Fruit fly (Drosophila melanogaster) whole organism: ENCODE data around the gene Cyp6v1.

Source experiments
- CG8478 ChIP-seq: fragments of >200 bp; optimal IDR thresholded peaks from 2 replicates; lab custom pipeline; 2018; ENCODE audit warnings: inconsistent platforms
- Dll ChIP-seq: fragments of >200 bp; optimal IDR thresholded peaks from 2 replicates; lab custom pipeline; 2017
- EcR ChIP-seq, 2 experiments: fragments of >200 bp; optimal IDR thresholded peaks; 2 replicates each; lab custom pipeline; 2017; ENCODE audit warnings: missing biosample characterization in 2 of 2, missing genetic modification characterization in 2 of 2, missing genetic modification reagents in 2 of 2
- pan ChIP-seq: fragments of >200 bp; optimal IDR thresholded peaks from 2 replicates; lab custom pipeline; 2017
- psq ChIP-seq: fragments of >200 bp; optimal IDR thresholded peaks from 2 replicates; lab custom pipeline; 2017
- usp ChIP-seq: fragments of >200 bp; optimal IDR thresholded peaks from 2 replicates; lab custom pipeline; 2017; ENCODE audit warnings: missing biosample characterization, missing genetic modification characterization, mixed read lengths

Cyp6v1 gene

DNA sequence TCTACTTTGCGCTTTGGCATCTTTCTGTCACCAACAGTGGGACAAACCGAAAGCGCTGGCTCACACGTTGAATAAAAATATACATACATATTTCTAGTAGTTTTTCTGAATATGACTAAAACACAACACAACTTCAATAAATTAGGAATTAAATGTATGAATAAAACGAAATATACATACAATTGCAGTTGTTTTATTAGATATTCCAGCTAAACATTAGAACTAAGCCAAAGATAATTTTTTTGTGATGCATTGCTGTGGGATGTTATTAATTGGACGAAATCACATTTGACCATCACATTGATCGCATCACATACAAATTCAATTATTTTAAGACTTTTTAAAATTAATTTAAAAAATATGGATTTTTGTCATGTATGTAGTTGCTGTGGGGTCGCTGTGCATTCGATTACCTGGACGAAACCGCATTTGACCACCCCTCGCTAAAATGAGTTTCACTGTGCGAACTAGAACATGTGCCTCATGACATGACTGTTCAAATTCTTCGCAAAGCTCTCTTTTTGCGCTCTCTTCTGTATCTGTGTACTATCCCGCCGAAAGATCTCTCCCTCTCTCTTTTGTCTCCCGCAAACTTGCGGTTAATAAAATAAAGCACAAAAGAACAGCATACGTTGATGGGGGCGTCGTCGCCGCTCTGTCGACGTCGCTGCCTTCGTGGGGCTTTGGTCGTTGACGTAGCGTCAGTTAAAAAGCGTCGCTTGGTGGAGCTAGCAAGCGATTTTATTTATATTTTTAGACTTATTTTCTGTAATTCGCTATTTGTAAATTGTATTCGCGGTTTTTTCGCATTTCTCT is at the start of gene Cyp6v1:
Cyp6v1 (plus strand) TSS at position 588 of the 816 bp plus-strand sequence.
- TF ChIP-seq CG8478 (lab: Kevin White, UChicago) (no peak), pan (no peak), EcR (GFP tag; optimal IDR thresholded peaks at IDR 0.05; lab: Kevin White, UChicago) (peak in 1 of 2 experiments; percentile 53), psq (lab: Kevin White, UChicago) (no peak)

DNA sequence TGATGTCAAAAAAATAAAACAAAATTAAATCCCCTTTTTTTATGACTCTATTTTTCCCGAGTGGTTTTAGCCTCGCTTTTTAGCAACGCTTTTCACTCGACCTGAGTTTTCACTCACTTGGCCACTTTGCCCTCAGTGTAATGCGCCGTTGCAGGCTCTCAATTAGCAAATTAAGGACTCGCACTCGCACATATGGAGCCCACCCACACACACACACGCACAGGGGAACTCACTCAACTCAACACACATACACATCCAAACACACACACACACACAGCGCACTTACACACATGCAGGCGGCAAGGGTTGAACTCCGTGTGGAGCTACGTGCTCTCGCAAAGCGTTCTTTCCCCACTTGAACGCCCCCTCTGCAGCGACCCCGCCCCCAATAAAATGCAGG is 43.9 kb upstream of the Cyp6v1 start:
- TF ChIP-seq EcR (GFP tag; optimal IDR thresholded peaks at IDR 0.05; lab: Kevin White, UChicago) = no peak
- no peak for TF ChIP-seq pan
- TF ChIP-seq usp (GFP tag; lab: Kevin White, UChicago) = no peak
- no peak for TF ChIP-seq CG8478 (lab: Kevin White, UChicago)
- no peak for TF ChIP-seq Dll (lab: Kevin White, UChicago)
- no peak for TF ChIP-seq psq (lab: Kevin White, UChicago)

DNA sequence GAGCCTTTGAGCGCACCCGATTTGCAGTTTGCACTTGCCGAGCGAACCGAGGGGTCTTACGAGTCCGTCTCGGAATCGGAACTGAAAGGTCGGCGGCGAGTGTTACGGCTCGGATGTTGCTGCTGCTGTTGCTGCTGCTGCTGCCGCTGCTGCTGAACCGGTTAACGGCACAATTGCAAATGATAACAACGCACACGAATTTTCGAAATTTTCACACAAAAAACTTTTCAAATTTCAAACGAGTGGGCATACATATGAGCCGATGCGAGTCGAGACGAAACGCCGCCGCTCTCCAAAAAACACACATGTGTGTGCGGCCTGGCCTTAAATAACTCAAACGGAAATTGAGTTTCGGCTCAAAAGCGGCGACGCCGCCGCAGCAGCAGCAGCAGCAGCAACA is 33.2 kb upstream of the Cyp6v1 start, which contains the start of gene RunxA:
RunxA (minus strand) TSS at position 101 of the 400 bp plus-strand sequence.
- no peak for TF ChIP-seq usp (GFP tag; lab: Kevin White, UChicago)
- no peak for TF ChIP-seq Dll (lab: Kevin White, UChicago)
- TF ChIP-seq pan = no peak
- no peak for TF ChIP-seq psq (lab: Kevin White, UChicago)
- no peak for TF ChIP-seq CG8478 (lab: Kevin White, UChicago)
- TF ChIP-seq EcR (GFP tag; optimal IDR thresholded peaks at IDR 0.05; lab: Kevin White, UChicago) = no peak

DNA sequence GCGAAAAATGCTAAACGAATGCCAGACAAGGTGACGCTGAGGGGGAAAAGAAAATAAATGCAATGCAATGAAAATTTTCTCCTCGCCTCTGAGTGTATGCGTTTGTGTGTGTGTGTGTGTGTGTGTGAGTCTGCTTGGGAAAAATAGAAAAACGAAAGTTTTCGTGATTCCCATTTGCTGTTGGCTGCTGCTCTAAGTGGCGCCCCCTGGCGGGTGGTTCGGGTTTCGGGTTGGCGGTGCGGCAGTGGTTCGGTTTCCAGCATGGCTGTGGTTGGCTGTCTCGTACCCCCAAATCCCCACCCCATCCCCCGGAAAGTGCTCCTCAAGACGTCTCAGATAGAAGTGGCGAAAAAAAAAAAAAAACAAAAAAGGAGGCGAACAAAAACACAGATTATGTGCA is 27.6 kb upstream of the Cyp6v1 start:
- TF ChIP-seq EcR (GFP tag; optimal IDR thresholded peaks at IDR 0.05; lab: Kevin White, UChicago) (no peak), CG8478 (lab: Kevin White, UChicago) (no peak), psq (lab: Kevin White, UChicago) (no peak), usp (GFP tag; lab: Kevin White, UChicago) (no peak), Dll (lab: Kevin White, UChicago) (no peak)

DNA sequence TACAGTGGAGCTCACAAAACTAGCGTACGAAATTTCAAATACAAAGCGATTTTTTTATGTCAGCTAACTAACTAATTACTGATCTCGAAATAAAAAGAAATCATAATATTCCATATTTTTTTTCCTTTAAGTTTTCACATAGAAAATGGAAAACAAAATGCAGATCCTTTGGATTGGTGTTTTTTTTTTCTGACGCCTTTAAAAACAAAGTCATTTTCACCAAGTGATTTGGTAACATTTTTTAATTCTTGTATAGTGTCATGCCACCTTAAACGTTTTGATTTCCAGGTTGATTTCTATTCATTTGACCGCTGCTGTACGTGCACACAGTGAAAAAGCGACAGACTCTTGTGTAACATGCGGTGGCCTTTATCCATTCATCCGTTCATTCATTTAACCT is 25.8 kb upstream of the Cyp6v1 start:
- TF ChIP-seq Dll (lab: Kevin White, UChicago) (no peak), EcR (GFP tag; optimal IDR thresholded peaks at IDR 0.05; lab: Kevin White, UChicago) (no peak), usp (GFP tag; lab: Kevin White, UChicago) (no peak), psq (lab: Kevin White, UChicago) (no peak), pan (no peak), CG8478 (lab: Kevin White, UChicago) (no peak)

DNA sequence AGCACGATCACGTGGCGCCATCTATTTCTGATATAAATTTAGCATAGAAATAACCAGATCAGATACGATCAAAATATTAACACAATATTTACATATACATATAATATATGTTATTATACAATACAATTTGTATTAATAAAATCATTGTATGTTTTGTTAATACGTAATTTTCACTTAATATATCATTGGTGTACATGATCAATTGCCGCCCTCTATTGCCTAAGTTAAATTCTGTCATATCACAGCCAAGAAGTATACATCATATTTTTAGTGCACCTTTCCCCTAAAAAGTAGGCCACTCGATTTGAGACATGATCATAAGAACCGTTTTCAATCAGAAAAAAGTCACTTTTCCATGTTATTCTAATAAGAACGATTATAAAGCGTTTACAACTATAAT is 24.8 kb upstream of the Cyp6v1 start:
- TF ChIP-seq Dll (lab: Kevin White, UChicago) = no peak
- TF ChIP-seq usp (GFP tag; lab: Kevin White, UChicago) = no peak
- no peak for TF ChIP-seq psq (lab: Kevin White, UChicago)
- TF ChIP-seq pan = no peak
- TF ChIP-seq CG8478 (lab: Kevin White, UChicago) = no peak
- no peak for TF ChIP-seq EcR (GFP tag; optimal IDR thresholded peaks at IDR 0.05; lab: Kevin White, UChicago)

DNA sequence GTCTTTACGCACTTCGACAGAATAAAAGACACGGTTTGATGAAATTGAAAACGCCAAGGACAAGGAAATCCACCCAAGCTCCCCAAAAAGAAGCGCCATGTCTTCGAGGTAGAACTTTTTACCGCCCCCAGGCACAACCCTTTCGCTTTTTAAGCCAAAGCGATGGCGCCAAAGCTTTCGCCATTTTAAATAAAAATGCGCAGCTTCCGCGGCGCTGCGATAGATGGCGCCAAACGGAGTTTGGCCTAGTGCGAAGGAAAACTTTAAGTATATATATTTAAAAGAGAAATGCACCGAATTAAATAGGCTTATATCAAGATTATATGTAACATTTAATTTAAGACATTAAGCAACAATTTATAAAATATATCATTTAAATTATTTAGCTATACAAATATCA is 20.2 kb upstream of the Cyp6v1 start:
- no peak for TF ChIP-seq EcR (GFP tag; optimal IDR thresholded peaks at IDR 0.05; lab: Kevin White, UChicago)
- no peak for TF ChIP-seq usp (GFP tag; lab: Kevin White, UChicago)
- no peak for TF ChIP-seq CG8478 (lab: Kevin White, UChicago)
- TF ChIP-seq pan = no peak

DNA sequence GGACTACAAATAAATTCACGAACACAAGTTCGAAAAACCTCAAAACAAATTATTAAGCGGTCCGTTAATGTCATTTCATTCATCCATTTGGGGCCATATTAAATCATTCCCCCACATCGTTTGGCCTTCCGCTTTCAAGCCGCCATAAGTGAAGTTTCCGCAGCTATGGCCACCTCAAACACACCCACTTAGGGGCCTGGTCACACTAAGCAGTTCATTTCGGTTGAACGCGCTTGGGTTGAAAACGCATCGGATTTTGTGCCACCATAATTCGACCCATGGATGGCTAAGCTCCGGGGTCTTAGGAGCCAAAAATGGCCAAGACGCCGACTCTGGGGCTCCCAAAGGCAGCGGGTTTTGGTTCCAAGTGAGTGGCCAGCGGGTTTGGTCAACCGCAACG is 18.9 kb upstream of the Cyp6v1 start:
- TF ChIP-seq EcR (GFP tag; optimal IDR thresholded peaks at IDR 0.05; lab: Kevin White, UChicago) (no peak), usp (GFP tag; lab: Kevin White, UChicago) (no peak), Dll (lab: Kevin White, UChicago) (no peak), pan (no peak), psq (lab: Kevin White, UChicago) (no peak), CG8478 (lab: Kevin White, UChicago) (no peak)

DNA sequence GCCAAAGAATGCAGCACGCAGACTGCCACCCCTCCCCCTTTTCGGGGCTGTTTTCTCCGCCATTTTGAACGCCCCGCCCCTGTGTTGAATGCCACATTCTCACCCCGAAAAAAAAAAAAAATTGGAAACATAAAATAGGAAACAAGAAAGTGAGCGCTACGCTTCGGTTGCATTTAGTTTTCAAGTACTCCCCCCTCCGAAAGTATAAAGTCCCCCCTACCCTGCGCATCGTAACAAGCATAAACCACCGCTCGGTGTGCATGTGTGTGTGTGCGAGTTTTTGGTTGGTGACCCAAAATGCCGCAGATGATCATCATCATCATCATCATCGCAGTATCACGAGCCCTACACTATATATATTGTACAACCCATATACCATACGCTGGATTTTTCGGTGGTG is 13.5 kb upstream of the Cyp6v1 start:
- no peak for TF ChIP-seq Dll (lab: Kevin White, UChicago)
- TF ChIP-seq EcR (GFP tag; optimal IDR thresholded peaks at IDR 0.05; lab: Kevin White, UChicago) = no peak
- TF ChIP-seq psq (lab: Kevin White, UChicago) = no peak
- no peak for TF ChIP-seq usp (GFP tag; lab: Kevin White, UChicago)
- TF ChIP-seq pan = no peak
- no peak for TF ChIP-seq CG8478 (lab: Kevin White, UChicago)

DNA sequence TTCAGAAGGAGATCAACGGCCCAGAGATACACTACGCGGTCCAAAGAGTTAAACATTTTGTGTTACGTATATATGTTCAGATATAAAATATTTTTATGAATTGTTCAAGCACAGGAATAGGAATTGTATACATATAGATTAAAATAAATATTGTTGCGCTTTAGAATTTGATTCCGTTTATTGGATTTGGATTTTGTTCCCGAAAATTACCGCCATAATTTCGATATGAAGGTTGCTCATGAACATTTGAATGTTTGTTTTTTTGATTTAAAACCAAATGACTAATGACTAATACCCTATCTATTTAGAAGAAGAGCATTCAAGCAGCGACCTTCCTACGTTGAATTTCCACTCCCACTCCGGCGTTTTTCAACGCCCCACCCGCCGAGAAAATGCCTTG is 13.0 kb upstream of the Cyp6v1 start:
- TF ChIP-seq EcR (GFP tag; optimal IDR thresholded peaks at IDR 0.05; lab: Kevin White, UChicago) (no peak), psq (lab: Kevin White, UChicago) (no peak), pan (no peak), CG8478 (lab: Kevin White, UChicago) (no peak), Dll (lab: Kevin White, UChicago) (no peak), usp (GFP tag; lab: Kevin White, UChicago) (no peak)

DNA sequence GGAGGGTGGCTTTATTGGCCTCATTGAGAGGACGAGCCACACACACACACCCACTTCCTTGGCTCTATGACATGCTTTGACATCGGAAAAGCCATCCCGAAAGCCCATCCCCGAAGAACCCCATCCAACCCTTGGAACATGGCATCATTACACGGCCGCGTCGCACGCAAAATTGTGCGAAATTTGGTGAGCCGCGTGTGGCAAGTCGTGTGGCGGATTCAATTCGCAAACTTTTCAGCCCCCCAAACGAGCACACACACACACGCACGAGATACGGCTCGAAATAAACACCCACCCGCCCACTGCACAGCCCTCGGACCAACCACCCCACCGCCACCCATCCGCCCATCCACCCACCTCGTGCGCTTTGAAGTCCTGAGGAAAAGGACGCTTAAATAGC is 10.7 kb upstream of the Cyp6v1 start:
- TF ChIP-seq pan (no peak), psq (lab: Kevin White, UChicago) (no peak), EcR (GFP tag; optimal IDR thresholded peaks at IDR 0.05; lab: Kevin White, UChicago) (no peak), Dll (lab: Kevin White, UChicago) (no peak), CG8478 (lab: Kevin White, UChicago) (no peak), usp (GFP tag; lab: Kevin White, UChicago) (no peak)

DNA sequence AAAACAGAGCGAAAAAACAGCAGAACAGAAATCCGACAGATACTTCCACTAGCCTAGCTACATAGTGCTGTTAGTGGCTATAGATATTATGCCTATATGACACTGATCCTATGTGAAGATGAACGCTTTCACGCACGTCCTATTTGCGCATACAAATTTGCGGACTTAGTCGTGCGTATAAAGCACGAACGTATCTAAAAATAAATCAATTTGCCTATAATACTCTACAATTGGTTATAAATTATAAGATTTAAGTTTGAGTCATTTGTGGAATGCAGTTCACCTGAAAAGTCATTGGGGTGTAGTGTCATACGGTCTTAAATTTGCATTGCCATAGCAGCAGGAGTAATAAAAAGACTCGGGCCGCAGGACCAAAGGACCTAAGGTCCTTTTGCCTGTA is 4.6 kb upstream of the Cyp6v1 start:
- TF ChIP-seq EcR (GFP tag; optimal IDR thresholded peaks at IDR 0.05; lab: Kevin White, UChicago) = no peak
